Worm (Caenorhabditis elegans) whole organism, L4/young adult: Measurements from ENCODE around the gene Y50E8A.6.

Experiments
- W03F9.2 ChIP-seq: fragments of 150-350 bp; optimal IDR thresholded peaks from 2 replicates; lab custom pipeline; 2014; ENCODE audit warnings: missing biosample characterization, missing genetic modification characterization
- dao-5 ChIP-seq: sonication (generic microtip); optimal IDR thresholded peaks from 2 replicates; lab custom pipeline; 2016; ENCODE audit warnings: missing genotype, missing genetic modification characterization, moderate library complexity, missing compliant biosample characterization
- him-1 ChIP-seq: sonication (generic microtip); optimal IDR thresholded peaks from 2 replicates; lab custom pipeline; 2016; ENCODE audit warnings: missing genotype, missing genetic modification reagents, missing genetic modification characterization, missing compliant biosample characterization

DNA sequence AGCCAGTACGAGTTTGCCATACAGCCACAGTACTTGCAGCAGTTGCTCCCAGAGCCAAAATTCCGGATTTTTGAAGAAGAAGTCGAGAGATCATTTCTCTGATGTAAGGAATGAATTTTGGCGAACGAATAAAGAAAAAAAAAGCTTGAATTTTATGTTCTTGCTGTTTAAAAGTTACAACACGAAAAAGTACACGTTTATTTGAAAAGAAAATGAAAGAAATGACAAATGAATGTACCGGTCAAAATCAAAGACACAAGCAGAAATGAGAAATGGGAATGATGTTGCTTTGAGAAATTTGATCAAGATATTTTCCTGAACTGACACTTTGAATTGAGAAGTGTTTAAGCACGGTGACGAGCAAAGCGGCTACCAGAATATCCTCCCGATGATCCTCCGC is at the start of gene Y50E8A.6:
- TF ChIP-seq him-1 (no peak), dao-5 (tag; lab: Kevin White, UChicago) (no peak), W03F9.2 (tag; lab: Kevin White, UChicago) (no peak)
